Fruit fly (Drosophila melanogaster): ENCODE measurements around the gene CG3061.

CG3061 gene

DNA sequence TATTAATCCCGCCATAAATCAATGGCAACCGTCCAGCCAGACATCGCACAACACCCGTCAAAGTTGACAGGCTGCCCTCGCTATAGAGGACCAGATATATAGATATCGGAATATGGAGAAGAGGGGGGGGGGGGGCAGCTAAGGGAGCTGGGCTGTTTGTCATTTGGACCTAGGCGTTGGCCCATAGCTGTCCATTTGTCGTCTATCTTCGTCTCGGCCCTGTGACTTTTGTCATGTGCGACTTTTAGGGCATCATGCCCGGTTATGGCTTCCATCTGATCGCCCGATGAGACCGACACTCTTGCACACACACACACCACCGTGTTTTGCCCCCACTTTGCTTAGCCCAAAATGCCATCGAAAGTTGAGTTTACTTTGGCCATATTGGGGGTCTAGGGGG is 34.4 kb upstream of the CG3061 start (continued):
- TF ChIP-seq bigmax (GFP tag; optimal IDR thresholded peaks at IDR 0.05): no peak
- TF ChIP-seq emc (GFP tag; optimal IDR thresholded peaks at IDR 0.05): no peak
- no peak for TF ChIP-seq jing (GFP tag; optimal IDR thresholded peaks at IDR 0.05)
- TF ChIP-seq dm (GFP tag; optimal IDR thresholded peaks at IDR 0.05): no peak
- no peak for TF ChIP-seq prd (optimal IDR thresholded peaks at IDR 0.05)
- TF ChIP-seq prd (GFP tag; IDR thresholded peaks at IDR 0.05): no peak
- TF ChIP-seq Doc3 (GFP tag; IDR thresholded peaks at IDR 0.05; ENCODE audit: partially characterized antibody): no peak
- TF ChIP-seq Stat92E (GFP tag; optimal IDR thresholded peaks at IDR 0.05): no peak
- no peak for TF ChIP-seq CG6813 (GFP tag; optimal IDR thresholded peaks at IDR 0.05)
- TF ChIP-seq sens (GFP tag): peak; percentile 40
- no peak for TF ChIP-seq CG1792 (GFP tag; optimal IDR thresholded peaks at IDR 0.05)
- no peak for TF ChIP-seq mirr (GFP tag; optimal IDR thresholded peaks at IDR 0.05)
- TF ChIP-seq Gsc (GFP tag; IDR thresholded peaks at IDR 0.05): no peak
- no peak for TF ChIP-seq MESR4 (GFP tag; optimal IDR thresholded peaks at IDR 0.05)
- TF ChIP-seq vnd (GFP tag; IDR thresholded peaks at IDR 0.05; ENCODE audit: partially characterized antibody): no peak
- TF ChIP-seq tll (GFP tag; optimal IDR thresholded peaks at IDR 0.05): no peak
- no peak for TF ChIP-seq HLH54F (GFP tag; optimal IDR thresholded peaks at IDR 0.05)
- no peak for TF ChIP-seq Dad (GFP tag; optimal IDR thresholded peaks at IDR 0.05)
- no peak for TF ChIP-seq CG16815 (GFP tag; optimal IDR thresholded peaks at IDR 0.05)
- TF ChIP-seq CG43689 (GFP tag; IDR thresholded peaks at IDR 0.05): 0 out of 2 replicates have a peak, but pooled peaks have one; percentile 4
- no peak for TF ChIP-seq ttk (GFP tag; IDR thresholded peaks at IDR 0.05)
- no peak for TF ChIP-seq Lpt (GFP tag; optimal IDR thresholded peaks at IDR 0.05)
- no peak for TF ChIP-seq BtbVII (GFP tag; optimal IDR thresholded peaks at IDR 0.05)
- TF ChIP-seq aop (GFP tag; IDR thresholded peaks at IDR 0.05): no peak
- no peak for TF ChIP-seq MTF-1 (GFP tag; optimal IDR thresholded peaks at IDR 0.05; ENCODE audit: borderline replicate concordance)
- TF ChIP-seq CG4854 (GFP tag; optimal IDR thresholded peaks at IDR 0.05): no peak
- no peak for TF ChIP-seq CG7928 (GFP tag; optimal IDR thresholded peaks at IDR 0.05)
- peak; percentile 22 for TF ChIP-seq bcd (GFP tag; optimal IDR thresholded peaks at IDR 0.05)
- no peak for TF ChIP-seq CG2875 (GFP tag; optimal IDR thresholded peaks at IDR 0.05)
- no peak for TF ChIP-seq CG31224 (GFP tag; IDR thresholded peaks at IDR 0.05)
- TF ChIP-seq CG5245 (GFP tag; optimal IDR thresholded peaks at IDR 0.05): no peak
- TF ChIP-seq CG11723 (GFP tag; optimal IDR thresholded peaks at IDR 0.05): no peak
- TF ChIP-seq yki (optimal IDR thresholded peaks at IDR 0.05): no peak
- no peak for TF ChIP-seq CG30431 (GFP tag; optimal IDR thresholded peaks at IDR 0.05)
- no peak for TF ChIP-seq tin (GFP tag; optimal IDR thresholded peaks at IDR 0.05)
- no peak for TF ChIP-seq maf-S (GFP tag; optimal IDR thresholded peaks at IDR 0.05)
- TF ChIP-seq CG4360 (GFP tag; IDR thresholded peaks at IDR 0.05): no peak
- no peak for TF ChIP-seq Eip74EF (GFP tag; optimal IDR thresholded peaks at IDR 0.05)
- TF ChIP-seq Fer1 (GFP tag; optimal IDR thresholded peaks at IDR 0.05): no peak
- TF ChIP-seq Meics (GFP tag; optimal IDR thresholded peaks at IDR 0.05): no peak
- TF ChIP-seq CG1233 (GFP tag; optimal IDR thresholded peaks at IDR 0.05): no peak
- TF ChIP-seq sd (tag; optimal IDR thresholded peaks at IDR 0.05): peak; percentile 18
- no peak for TF ChIP-seq CG11247 (GFP tag; IDR thresholded peaks at IDR 0.05)
- TF ChIP-seq CG9609 (GFP tag; optimal IDR thresholded peaks at IDR 0.05): no peak
- no peak for TF ChIP-seq gsb (GFP tag; IDR thresholded peaks at IDR 0.05)
- no peak for TF ChIP-seq Sry-β (GFP tag; optimal IDR thresholded peaks at IDR 0.05)
- TF ChIP-seq CG8944 (GFP tag; optimal IDR thresholded peaks at IDR 0.05): no peak
- TF ChIP-seq Taf1 (GFP tag; IDR thresholded peaks at IDR 0.05): no peak
- TF ChIP-seq Usf (GFP tag; optimal IDR thresholded peaks at IDR 0.05): no peak
- no peak for TF ChIP-seq B-H1 (GFP tag; IDR thresholded peaks at IDR 0.05)
- TF ChIP-seq tgo (GFP tag; IDR thresholded peaks at IDR 0.05): no peak; the same call in 2 of the 3 replicates
- no peak for TF ChIP-seq Gug (GFP tag; IDR thresholded peaks at IDR 0.05)
